Worm (Caenorhabditis elegans) whole organism, young adult: ENCODE results near the gene klp-12.

Experiments used
- B0019.2 ChIP-seq: fragments of 200-800 bp; sonication (Bioruptor generic); conservative IDR thresholded peaks from 2 replicates; pipeline ENCODE4 v1.3.6; 2022; ENCODE audit warnings: missing genetic modification reagents, missing genetic modification characterization, missing compliant biosample characterization
- F22D6.2 ChIP-seq: sonication (generic microtip); optimal IDR thresholded peaks from 2 replicates; lab custom pipeline; 2016; ENCODE audit warnings: mild to moderate bottlenecking, missing genetic modification characterization, missing compliant biosample characterization
- F49E8.2 ChIP-seq: sonication (generic microtip); optimal IDR thresholded peaks from 3 replicates; lab custom pipeline; 2017; ENCODE audit warnings: missing genetic modification characterization, mild to moderate bottlenecking, missing compliant biosample characterization, antibody characterized with exemption, moderate library complexity; ENCODE audit not compliant: insufficient read depth
- F52B5.7 ChIP-seq: sonication (generic microtip); optimal IDR thresholded peaks from 2 replicates; lab custom pipeline; 2016; ENCODE audit warnings: mild to moderate bottlenecking, missing genetic modification characterization, missing compliant biosample characterization
- K11D2.4 ChIP-seq: fragments of 200-800 bp; sonication (Bioruptor generic); IDR thresholded peaks from 2 replicates; pipeline ENCODE4 v1.3.6; 2022; ENCODE audit warnings: missing genetic modification reagents, missing genetic modification characterization, missing compliant biosample characterization
- K12H6.12 ChIP-seq: fragments of 200-800 bp; sonication (Bioruptor generic); optimal IDR thresholded peaks from 2 replicates; lab custom pipeline; 2018; ENCODE audit warnings: mild to moderate bottlenecking, missing genetic modification characterization, missing compliant biosample characterization
- T07F8.4 ChIP-seq: sonication (generic microtip); optimal IDR thresholded peaks from 2 replicates; lab custom pipeline; 2016; ENCODE audit warnings: mild to moderate bottlenecking, missing genetic modification characterization, moderate library complexity, missing compliant biosample characterization
- T26A5.8 ChIP-seq: sonication (generic microtip); optimal IDR thresholded peaks from 2 replicates; lab custom pipeline; 2016; ENCODE audit warnings: missing genetic modification characterization, missing compliant biosample characterization
- Y53G8AR.9 ChIP-seq: fragments of 200-800 bp; sonication (Bioruptor generic); conservative IDR thresholded peaks from 2 replicates; pipeline ENCODE4 v1.3.6; 2022; ENCODE audit warnings: missing genetic modification reagents, missing genetic modification characterization, missing compliant biosample characterization
- akir-1 ChIP-seq: fragments of 200-800 bp; sonication (Bioruptor generic); optimal IDR thresholded peaks from 2 replicates; lab custom pipeline; 2018; ENCODE audit warnings: mild to moderate bottlenecking, missing genetic modification characterization, moderate library complexity, missing compliant biosample characterization
- attf-3 ChIP-seq: fragments of 200-800 bp; sonication (Bioruptor generic); conservative IDR thresholded peaks from 2 replicates; pipeline ENCODE4 v1.3.6; 2022; ENCODE audit warnings: missing genetic modification reagents, missing genetic modification characterization, missing compliant biosample characterization
- bed-1 ChIP-seq: fragments of 200-800 bp; sonication (Bioruptor generic); IDR thresholded peaks from 2 replicates; pipeline ENCODE4 v1.3.6; 2022; ENCODE audit warnings: missing genetic modification reagents, missing genetic modification characterization, missing compliant biosample characterization
- cebp-1 ChIP-seq, 2 experiments: fragments of 200-800 bp in 1 of 2; sonication (Bioruptor generic) in 1 of 2; sonication (generic microtip) in 1 of 2; IDR thresholded peaks in 1 of 2; optimal IDR thresholded peaks in 1 of 2; 2 replicates each; pipeline versions ENCODE4 v1.3.6 to Lab custom; 2017 to 2022; ENCODE audit warnings: missing compliant biosample characterization in 2 of 2, missing genetic modification characterization in 2 of 2, mild to moderate bottlenecking in 1 of 2, missing genetic modification reagents in 1 of 2, moderate library complexity in 1 of 2
- ceh-91 ChIP-seq: fragments of 200-800 bp; sonication (Bioruptor generic); IDR thresholded peaks from 2 replicates; pipeline ENCODE4 v1.3.6; 2022; ENCODE audit warnings: missing genetic modification reagents, missing genetic modification characterization, missing compliant biosample characterization
- egl-18 ChIP-seq: fragments of 200-800 bp; sonication (Bioruptor generic); IDR thresholded peaks from 2 replicates; pipeline ENCODE4 v1.3.6; 2022; ENCODE audit warnings: missing genetic modification reagents, missing genetic modification characterization, missing compliant biosample characterization
- egl-44 ChIP-seq: fragments of 200-800 bp; sonication (Bioruptor generic); IDR thresholded peaks from 2 replicates; pipeline ENCODE4 v1.3.6; 2022; ENCODE audit warnings: missing genetic modification reagents, missing genetic modification characterization, missing compliant biosample characterization
- egrh-3 ChIP-seq: fragments of 200-800 bp; sonication (Bioruptor generic); IDR thresholded peaks from 2 replicates; pipeline ENCODE4 v1.3.6; 2022; ENCODE audit warnings: missing genetic modification reagents, missing genetic modification characterization, missing compliant biosample characterization
- fkh-3 ChIP-seq: sonication (generic microtip); optimal IDR thresholded peaks from 2 replicates; lab custom pipeline; 2016; ENCODE audit warnings: mild to moderate bottlenecking, missing genetic modification characterization, missing compliant biosample characterization
- hmg-1.2 ChIP-seq: fragments of 200-800 bp; sonication (Bioruptor generic); IDR thresholded peaks from 2 replicates; pipeline ENCODE4 v1.3.6; 2022; ENCODE audit warnings: missing genetic modification reagents, missing genetic modification characterization, missing compliant biosample characterization
- hrde-1 ChIP-seq: sonication (generic microtip); optimal IDR thresholded peaks from 2 replicates; lab custom pipeline; 2016; ENCODE audit warnings: missing genetic modification characterization, mild to moderate bottlenecking, missing compliant biosample characterization, moderate library complexity, missing genotype, missing genetic modification reagents, borderline replicate concordance
- let-526 ChIP-seq: fragments of 200-800 bp; sonication (Bioruptor generic); IDR thresholded peaks from 2 replicates; pipeline ENCODE4 v1.3.6; 2022; ENCODE audit warnings: missing genetic modification reagents, missing genetic modification characterization, missing compliant biosample characterization
- lin-35 ChIP-seq, 3 experiments: fragments of 150-350 bp in 2 of 3; sonication (generic microtip) in 1 of 3; optimal IDR thresholded peaks; 2 replicates each; lab custom pipeline; 2014 to 2018; ENCODE audit warnings: missing biosample characterization in 3 of 3, missing genetic modification characterization in 3 of 3, missing genetic modification reagents in 3 of 3
- lsl-1 ChIP-seq: fragments of 200-800 bp; sonication (Bioruptor generic); optimal IDR thresholded peaks from 2 replicates; lab custom pipeline; 2018; ENCODE audit warnings: mild to moderate bottlenecking, missing genetic modification characterization, moderate library complexity, missing compliant biosample characterization
- madf-3 ChIP-seq: fragments of 200-800 bp; sonication (Bioruptor generic); IDR thresholded peaks from 2 replicates; pipeline ENCODE4 v1.3.6; 2022; ENCODE audit warnings: missing genetic modification reagents, missing genetic modification characterization, missing compliant biosample characterization
- madf-6 ChIP-seq: fragments of 200-800 bp; sonication (Bioruptor generic); IDR thresholded peaks from 2 replicates; pipeline ENCODE4 v1.3.6; 2022; ENCODE audit warnings: missing genetic modification reagents, missing genetic modification characterization, missing compliant biosample characterization
- madf-8 ChIP-seq: fragments of 200-800 bp; sonication (Bioruptor generic); conservative IDR thresholded peaks from 2 replicates; pipeline ENCODE4 v1.3.6; 2022; ENCODE audit warnings: missing genetic modification reagents, missing genetic modification characterization, missing compliant biosample characterization
- mcd-1 ChIP-seq: fragments of 200-800 bp; sonication (Bioruptor generic); IDR thresholded peaks from 2 replicates; pipeline ENCODE4 v1.3.6; 2022; ENCODE audit warnings: missing genetic modification reagents, missing genetic modification characterization, missing compliant biosample characterization
- mxl-1 ChIP-seq: sonication (generic microtip); optimal IDR thresholded peaks from 2 replicates; lab custom pipeline; 2016; ENCODE audit warnings: missing genetic modification characterization, missing compliant biosample characterization
- nhr-80 ChIP-seq: sonication (generic microtip); optimal IDR thresholded peaks from 2 replicates; lab custom pipeline; 2016; ENCODE audit warnings: missing genetic modification characterization, missing compliant biosample characterization
- rcor-1 ChIP-seq: fragments of 200-800 bp; sonication (Bioruptor generic); IDR thresholded peaks from 2 replicates; pipeline ENCODE4 v1.3.6; 2022; ENCODE audit warnings: missing genetic modification reagents, missing genetic modification characterization, missing compliant biosample characterization
- rpc-1 ChIP-seq, 2 experiments: fragments of 150-350 bp in 1 of 2; sonication (generic microtip) in 1 of 2; optimal IDR thresholded peaks; 2 replicates each; lab custom pipeline; 2014 to 2018; ENCODE audit warnings: missing biosample characterization in 1 of 2, missing genetic modification characterization in 1 of 2, missing genetic modification reagents in 1 of 2, missing genotype in 1 of 2
- snpc-1.1 ChIP-seq: sonication (generic microtip); optimal IDR thresholded peaks from 2 replicates; lab custom pipeline; 2017; ENCODE audit warnings: missing genetic modification characterization, mild to moderate bottlenecking, missing compliant biosample characterization, antibody characterized with exemption, moderate library complexity, missing genotype, missing genetic modification reagents; ENCODE audit not compliant: insufficient read depth
- tbp1 ChIP-seq: fragments of 200-800 bp; sonication (Bioruptor generic); optimal IDR thresholded peaks from 2 replicates; lab custom pipeline; 2018; ENCODE audit warnings: mild to moderate bottlenecking, missing genetic modification characterization, missing compliant biosample characterization
- unc-130 ChIP-seq: sonication (generic microtip); optimal IDR thresholded peaks from 2 replicates; lab custom pipeline; 2016; ENCODE audit warnings: missing genetic modification reagents, missing genetic modification characterization, missing compliant biosample characterization
- zim-3 ChIP-seq: sonication (generic microtip); optimal IDR thresholded peaks from 2 replicates; lab custom pipeline; 2017; ENCODE audit warnings: mild to moderate bottlenecking, missing genetic modification characterization, moderate library complexity, missing compliant biosample characterization
- ztf-22 ChIP-seq: fragments of 200-800 bp; sonication (Bioruptor generic); optimal IDR thresholded peaks from 2 replicates; lab custom pipeline; 2018; ENCODE audit warnings: mild to moderate bottlenecking, missing genetic modification characterization, moderate library complexity, missing compliant biosample characterization
- ztf-25 ChIP-seq: fragments of 200-800 bp; sonication (Bioruptor generic); IDR thresholded peaks from 2 replicates; pipeline ENCODE4 v1.3.6; 2022; ENCODE audit warnings: missing genetic modification reagents, missing genetic modification characterization, missing compliant biosample characterization
- ztf-28 ChIP-seq: fragments of 200-800 bp; sonication (Bioruptor generic); IDR thresholded peaks from 2 replicates; pipeline ENCODE4 v1.3.6; 2022; ENCODE audit warnings: missing genetic modification reagents, missing genetic modification characterization, missing compliant biosample characterization
- ztf-6 ChIP-seq: fragments of 200-800 bp; sonication (Bioruptor generic); IDR thresholded peaks from 2 replicates; pipeline ENCODE4 v1.3.6; 2022; ENCODE audit warnings: missing genetic modification reagents, missing genetic modification characterization, missing compliant biosample characterization

The klp-12 gene

DNA sequence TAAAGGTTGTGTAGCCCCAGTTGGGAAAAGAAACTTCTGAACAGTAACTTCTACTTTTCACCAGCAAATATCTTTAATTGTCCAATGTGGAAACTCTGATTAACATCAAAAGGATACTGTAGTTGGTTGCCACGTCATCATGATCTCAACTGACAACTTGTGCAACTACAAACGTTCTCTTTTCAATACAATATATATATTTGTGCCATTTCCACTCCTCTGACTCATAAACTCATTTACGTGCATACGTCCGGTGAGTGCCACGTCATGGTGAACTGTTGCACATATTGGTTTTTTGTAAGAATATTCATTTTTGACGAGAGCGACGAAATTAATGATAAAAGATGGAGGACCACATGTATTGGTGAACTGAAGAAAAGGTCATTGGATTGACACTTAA lies 51.9 kb downstream of the klp-12 start:
- TF ChIP-seq akir-1 (GFP tag; lab: Kevin White, UChicago) (no peak), ztf-25 (no peak), lin-35 (GFP tag; optimal IDR thresholded peaks at IDR 0.05; lab: Kevin White, UChicago) (no peak), zim-3 (tag; lab: Kevin White, UChicago) (no peak), madf-8 (no peak)

DNA sequence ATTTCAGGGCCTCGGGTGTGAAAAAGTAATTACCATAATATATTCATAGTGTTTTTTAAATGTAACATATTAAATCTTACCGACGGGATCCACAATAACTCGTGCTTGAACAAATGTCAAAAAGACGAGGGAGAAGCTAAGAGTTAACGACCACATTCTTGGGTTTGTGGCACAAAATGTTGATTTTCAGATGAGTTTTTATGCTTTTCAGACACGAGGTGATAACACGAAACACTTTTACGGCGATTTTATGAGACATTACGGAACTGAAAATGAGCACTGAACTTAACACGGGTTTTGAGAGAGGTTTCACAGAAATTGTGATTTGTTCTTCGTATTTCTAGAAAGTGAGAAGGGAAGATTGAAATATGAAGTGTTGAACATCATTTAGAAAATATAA lies 53.1 kb downstream of the klp-12 start, which contains the start of gene B0035.13:
B0035.13 (minus strand) TSS at position 173 of the 400 bp plus-strand sequence.
- TF ChIP-seq attf-3 (GFP tag; lab: Robert Waterston, UW) (no peak), nhr-80 (tag; lab: Kevin White, UChicago) (peak; percentile 18)
- TF ChIP-seq, all 124 proteins: peak for 1

DNA sequence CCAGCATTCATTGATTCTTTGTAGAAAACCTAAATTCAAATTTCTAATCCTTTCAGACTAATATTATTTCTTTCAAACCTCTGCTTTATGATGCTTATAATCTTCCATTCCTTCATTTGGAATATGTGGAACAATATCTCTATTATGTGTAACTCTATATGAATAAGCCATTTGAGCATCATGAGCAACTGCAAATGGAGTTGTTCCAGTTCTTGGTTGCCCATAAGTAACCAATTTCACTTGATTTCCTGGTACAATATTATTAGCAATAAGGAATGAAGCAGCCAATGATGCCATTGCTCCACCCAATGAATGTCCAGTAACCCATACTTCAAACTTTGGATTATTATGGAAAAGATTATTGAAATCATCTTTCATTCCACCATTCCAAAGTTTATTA lies 54.7 kb downstream of the klp-12 start:
- TF ChIP-seq ztf-28 (GFP tag; lab: Robert Waterston, UW) (no peak), fkh-3 (tag; lab: Kevin White, UChicago) (no peak), T07F8.4 (tag; lab: Kevin White, UChicago) (no peak), ceh-91 (GFP tag; lab: Robert Waterston, UW) (no peak), rcor-1 (GFP tag; lab: Robert Waterston, UW) (no peak), Y53G8AR.9 (GFP tag; lab: Robert Waterston, UW) (no peak), attf-3 (GFP tag; lab: Robert Waterston, UW) (no peak), T26A5.8 (no peak), mcd-1 (GFP tag; lab: Robert Waterston, UW) (no peak), unc-130 (no peak), ztf-22 (GFP tag; lab: Kevin White, UChicago) (no peak), F22D6.2 (tag; lab: Kevin White, UChicago) (no peak), bed-1 (GFP tag; lab: Robert Waterston, UW) (no peak), B0019.2 (GFP tag; lab: Robert Waterston, UW) (no peak), rpc-1 (optimal IDR thresholded peaks at IDR 0.05; lab: Kevin White, UChicago) (no peak), rpc-1 (tag; optimal IDR thresholded peaks at IDR 0.05; lab: Kevin White, UChicago) (no peak), akir-1 (GFP tag; lab: Kevin White, UChicago) (no peak), F52B5.7 (tag; lab: Kevin White, UChicago) (no peak), tbp1 (GFP tag; lab: Kevin White, UChicago) (no peak), let-526 (GFP tag; lab: Robert Waterston, UW) (no peak)

DNA sequence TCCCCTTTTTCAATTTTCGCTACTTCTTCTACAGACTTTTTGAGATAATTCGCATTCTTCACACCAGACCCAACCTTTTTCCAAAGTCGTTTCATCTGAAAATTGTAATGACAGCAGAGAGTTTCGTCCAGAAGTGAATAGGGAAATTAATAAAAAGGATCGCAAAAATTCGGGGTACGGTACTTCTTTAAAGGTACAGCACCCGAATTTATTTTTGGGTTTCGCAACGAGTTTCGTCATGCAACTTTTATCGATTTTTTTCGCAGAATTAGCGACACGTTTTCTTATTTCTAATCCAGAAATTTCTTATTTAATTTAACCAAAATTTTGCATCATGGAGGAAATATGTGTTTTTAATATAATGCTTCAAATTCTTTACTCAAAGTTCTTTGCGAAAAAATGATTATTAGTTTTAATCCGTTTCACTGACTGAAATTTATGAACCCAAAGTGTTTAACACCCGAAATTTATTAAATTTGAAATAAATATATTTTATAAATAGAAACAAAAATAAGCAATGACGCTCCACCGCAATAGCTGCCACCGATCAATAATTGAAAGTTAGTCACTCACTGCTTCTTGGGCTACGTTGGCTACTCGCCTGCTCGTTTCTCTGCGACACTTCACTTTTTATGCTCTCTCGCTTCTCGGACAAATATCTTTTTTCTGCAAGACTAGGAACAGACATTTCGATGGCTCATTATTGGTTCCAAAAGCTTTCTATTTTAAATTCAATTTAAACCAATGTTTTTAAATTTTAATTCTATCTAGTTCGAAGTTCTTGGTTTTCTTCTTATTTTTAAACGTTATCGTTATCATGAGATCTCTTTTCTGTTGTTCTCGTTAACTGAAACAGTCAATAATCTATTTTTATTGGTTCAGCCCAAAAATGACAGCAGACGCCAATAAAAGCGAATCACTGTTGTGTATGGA lies 61.2 kb downstream of the klp-12 start, which contains the start of the genes B0035.15 and dnj-1:
B0035.15 (minus strand) TSS at position 99 of the 933 bp plus-strand sequence.
dnj-1 (plus strand) TSS at position 883 of the 933 bp plus-strand sequence.
- TF ChIP-seq snpc-1.1 (tag; lab: Kevin White, UChicago) (no peak), mxl-1 (tag; lab: Kevin White, UChicago) (no peak), ztf-6 (GFP tag; lab: Robert Waterston, UW) (no peak), hmg-1.2 (GFP tag; lab: Robert Waterston, UW) (peak; percentile 30; the same call in 1 of the 2 replicates), let-526 (GFP tag; lab: Robert Waterston, UW) (no peak), egrh-3 (GFP tag; lab: Robert Waterston, UW) (no peak), K11D2.4 (no peak), attf-3 (GFP tag; lab: Robert Waterston, UW) (no peak), egl-44 (no peak), ztf-25 (no peak), cebp-1 (GFP tag; IDR thresholded peaks at IDR 0.05; lab: Robert Waterston, UW) (no peak), cebp-1 (tag; optimal IDR thresholded peaks at IDR 0.05; lab: Kevin White, UChicago) (peak; percentile 42), madf-6 (peak; percentile 78), F52B5.7 (tag; lab: Kevin White, UChicago) (no peak), hrde-1 (tag; lab: Kevin White, UChicago) (no peak), egl-18 (GFP tag; lab: Robert Waterston, UW) (no peak), F49E8.2 (tag; lab: Kevin White, UChicago) (no peak), K12H6.12 (tag; lab: Kevin White, UChicago) (no peak), B0019.2 (GFP tag; lab: Robert Waterston, UW) (no peak), lsl-1 (GFP tag; lab: Kevin White, UChicago) (peak; percentile 82), madf-3 (GFP tag; lab: Robert Waterston, UW) (0 out of 2 replicates have a peak, but pooled peaks have one; percentile 19)
